Fruit fly (Drosophila melanogaster): ENCODE measurements around the gene CG13460.

Gene CG13460

DNA sequence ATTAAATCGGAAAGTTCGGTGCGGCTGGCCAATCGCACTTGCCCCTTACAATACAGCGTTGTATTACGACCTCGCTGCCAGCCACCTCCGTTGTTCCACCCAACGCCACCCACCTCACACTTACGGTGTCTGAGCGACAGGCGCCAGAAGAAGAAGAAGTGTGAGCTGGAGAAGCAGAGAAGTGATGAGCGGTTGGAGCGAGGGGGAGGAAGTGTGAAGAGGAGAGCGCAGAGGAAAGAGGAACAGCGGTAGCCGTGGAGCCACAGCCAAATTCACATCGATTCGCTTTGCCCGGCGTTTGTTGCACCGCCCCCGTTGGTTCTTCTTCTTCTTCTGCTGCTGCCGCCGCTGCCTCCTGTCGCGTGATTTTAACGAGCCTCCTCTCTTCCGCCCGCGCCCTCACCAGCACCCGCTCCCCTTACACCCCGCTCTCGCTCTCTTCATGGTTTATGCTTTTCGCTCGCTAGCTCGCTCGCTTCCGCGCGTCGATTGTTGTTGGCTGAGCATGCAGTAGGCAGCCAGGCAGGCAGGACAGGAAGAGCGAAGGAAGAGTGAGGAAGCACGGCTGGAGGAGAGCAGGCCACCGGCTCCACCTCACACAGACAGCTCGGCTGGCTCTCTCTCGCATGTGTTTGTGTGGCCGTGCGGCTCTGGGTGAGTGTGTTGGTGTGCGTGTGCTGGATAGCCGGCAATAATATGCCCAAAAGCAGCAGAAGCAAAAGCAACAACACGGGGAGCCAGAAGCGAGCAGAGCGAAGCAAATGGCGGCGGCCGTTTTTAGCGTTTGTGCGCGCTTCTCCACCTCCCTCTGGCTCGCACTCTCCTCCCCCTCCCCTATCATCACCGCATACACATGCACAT, 42.7 kb upstream of the CG13460 start (continued):
- TF ChIP-seq GATAe (GFP tag; conservative IDR thresholded peaks at IDR 0.05) (no peak), D19A (tag; optimal IDR thresholded peaks at IDR 0.05) (no peak), repo (GFP tag; optimal IDR thresholded peaks at IDR 0.05) (no peak), Drgx (GFP tag; IDR thresholded peaks at IDR 0.05) (no peak), CG12942 (GFP tag; optimal IDR thresholded peaks at IDR 0.05) (no peak), BtbVII (GFP tag; optimal IDR thresholded peaks at IDR 0.05) (no peak), CHES-1-like (GFP tag; optimal IDR thresholded peaks at IDR 0.05) (no peak), amos (GFP tag; IDR thresholded peaks at IDR 0.05; ENCODE audit: partially characterized antibody) (peak; percentile 10; the same call in 1 of the 2 replicates), sr (GFP tag; IDR thresholded peaks at IDR 0.05) (no peak; the same call in 2 of the 3 replicates), Trl (optimal IDR thresholded peaks at IDR 0.05) (peak; percentile 70 to 81), Trl (GFP tag; optimal IDR thresholded peaks at IDR 0.05) (no peak), Dp (GFP tag; optimal IDR thresholded peaks at IDR 0.05) (no peak), chinmo (GFP tag; IDR thresholded peaks at IDR 0.05; ENCODE audit: partially characterized antibody) (peak; percentile 89; the same call in 1 of the 4 replicates), sim (GFP tag; IDR thresholded peaks at IDR 0.05) (no peak), NfI (GFP tag; optimal IDR thresholded peaks at IDR 0.05) (no peak), odd (GFP tag; optimal IDR thresholded peaks at IDR 0.05) (no peak), CG6791 (GFP tag; IDR thresholded peaks at IDR 0.05; ENCODE audit: partially characterized antibody) (no peak), CG11723 (GFP tag; optimal IDR thresholded peaks at IDR 0.05) (no peak), CG10366 (GFP tag; IDR thresholded peaks at IDR 0.05) (no peak), gcm (GFP tag; optimal IDR thresholded peaks at IDR 0.05) (no peak), CG6854 (GFP tag; optimal IDR thresholded peaks at IDR 0.05) (peak; percentile 75), unc-4 (GFP tag; IDR thresholded peaks at IDR 0.05; ENCODE audit: partially characterized antibody) (no peak), oc (tag; optimal IDR thresholded peaks at IDR 0.05) (no peak), Ssrp (tag; optimal IDR thresholded peaks at IDR 0.05) (no peak), peb (GFP tag; IDR thresholded peaks at IDR 0.05) (no peak), row (GFP tag; IDR thresholded peaks at IDR 0.05) (no peak), CG6813 (GFP tag; optimal IDR thresholded peaks at IDR 0.05) (peak; percentile 30), CG13287 (GFP tag; IDR thresholded peaks at IDR 0.05; ENCODE audit: partially characterized antibody) (peak; percentile 27; the same call in 1 of the 2 replicates), inv (GFP tag; IDR thresholded peaks at IDR 0.05; ENCODE audit: partially characterized antibody) (no peak), Dbx (GFP tag; IDR thresholded peaks at IDR 0.05) (no peak), ERR (GFP tag; optimal IDR thresholded peaks at IDR 0.05) (no peak)

DNA sequence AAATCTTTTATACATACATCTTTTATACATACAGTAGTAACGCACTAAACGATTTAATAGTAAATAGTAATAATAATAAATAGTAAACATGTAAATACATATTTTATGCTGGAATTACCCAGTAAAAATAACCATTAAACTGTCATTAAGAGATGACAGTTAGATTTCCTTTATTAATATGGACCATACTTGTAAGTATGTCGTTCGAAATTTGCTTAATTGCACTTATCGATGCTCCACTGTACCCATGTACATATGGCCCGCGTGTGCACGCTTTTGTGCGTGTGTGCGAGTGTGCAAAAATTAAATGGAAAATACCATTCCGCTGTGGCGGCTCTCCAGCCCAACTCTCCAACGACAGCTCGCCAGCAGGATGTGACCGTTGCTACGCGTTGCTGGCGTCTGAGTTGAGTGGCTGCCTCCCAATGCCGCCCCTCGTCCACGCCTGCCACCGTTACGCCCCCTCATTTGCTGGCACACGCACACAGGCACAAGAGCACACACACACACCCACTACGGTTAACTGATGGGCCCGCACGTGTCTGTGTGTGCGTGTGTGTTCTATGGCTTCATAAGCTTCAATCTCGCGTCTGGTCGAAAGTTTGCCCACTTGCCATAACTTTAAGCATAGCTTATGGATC, 41.3 kb upstream of the CG13460 start:
- peak; percentile 36 for TF ChIP-seq CG18599 (GFP tag; optimal IDR thresholded peaks at IDR 0.05)
- 0 out of 2 replicates have a peak, but pooled peaks have one; percentile 15 for TF ChIP-seq vvl (GFP tag; IDR thresholded peaks at IDR 0.05)
- TF ChIP-seq CG17328 (GFP tag; IDR thresholded peaks at IDR 0.05) = 0 out of 2 replicates have a peak, but pooled peaks have one; percentile 14
- TF ChIP-seq Six4 (GFP tag; optimal IDR thresholded peaks at IDR 0.05) = no peak
- peak; percentile 24 for TF ChIP-seq CG2678 (tag; optimal IDR thresholded peaks at IDR 0.05)
- TF ChIP-seq HLHmδ (GFP tag; optimal IDR thresholded peaks at IDR 0.05) = peak; percentile 22
- peak; percentile 12 for TF ChIP-seq CG7839 (tag; optimal IDR thresholded peaks at IDR 0.05)
- peak; percentile 44 for TF ChIP-seq CG8478 (optimal IDR thresholded peaks at IDR 0.05)
- TF ChIP-seq B-H1 (GFP tag; IDR thresholded peaks at IDR 0.05) = no peak
- peak; percentile 11 for TF ChIP-seq Ssrp (tag; optimal IDR thresholded peaks at IDR 0.05)
- TF ChIP-seq unpg (GFP tag; optimal IDR thresholded peaks at IDR 0.05) = peak; percentile 20
- TF ChIP-seq pan (optimal IDR thresholded peaks at IDR 0.05) = no peak
- TF ChIP-seq pan (GFP tag; optimal IDR thresholded peaks at IDR 0.05 in 1 of 2, IDR thresholded peaks at IDR 0.05 in 1 of 2) = peak in 1 of 2 experiments; percentile 37
- no peak for TF ChIP-seq bbx (GFP tag; IDR thresholded peaks at IDR 0.05; ENCODE audit: partially characterized antibody)
- TF ChIP-seq slbo (GFP tag; IDR thresholded peaks at IDR 0.05) = peak; percentile 24; the same call in 1 of the 2 replicates
- TF ChIP-seq CG9932 (GFP tag; IDR thresholded peaks at IDR 0.05) = peak; percentile 23; the same call in 1 of the 2 replicates
- TF ChIP-seq pros (GFP tag; optimal IDR thresholded peaks at IDR 0.05) = no peak
- peak; percentile 12 for TF ChIP-seq PHDP (tag; optimal IDR thresholded peaks at IDR 0.05)
- peak; percentile 16 for TF ChIP-seq CG13424 (tag; optimal IDR thresholded peaks at IDR 0.05)
